Worm (Caenorhabditis elegans): ENCODE results near the gene del-2.

del-2 gene

DNA sequence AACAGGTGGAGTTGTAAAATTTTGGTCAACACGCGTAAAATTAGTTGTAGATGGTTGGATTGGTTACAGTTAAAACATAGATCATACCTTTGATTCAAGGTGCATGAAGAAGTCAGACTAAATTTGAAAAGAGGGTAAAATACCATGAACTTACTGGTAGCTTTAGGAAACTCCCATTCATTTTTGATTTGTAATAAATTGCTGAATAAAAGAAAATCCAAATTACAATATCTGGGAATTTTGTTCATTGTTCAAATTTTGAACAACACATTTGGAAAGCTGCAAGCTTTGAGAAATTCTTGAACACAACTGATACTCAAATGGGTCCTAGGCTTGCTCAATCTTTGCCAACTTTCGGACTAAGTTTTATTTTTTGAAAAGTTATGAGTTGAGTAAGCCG is 36.2 kb upstream of the del-2 start:
- TF ChIP-seq ceh-18 (tag; optimal IDR thresholded peaks at IDR 0.05) (no peak), ceh-45 (GFP tag; IDR thresholded peaks at IDR 0.05) (no peak), nhr-11 (tag; optimal IDR thresholded peaks at IDR 0.05) (no peak), unc-42 (tag; optimal IDR thresholded peaks at IDR 0.05) (no peak), ceh-30 (tag; optimal IDR thresholded peaks at IDR 0.05) (no peak), ets-4 (tag; optimal IDR thresholded peaks at IDR 0.05) (no peak), eyg-1 (tag; optimal IDR thresholded peaks at IDR 0.05) (no peak), ahr-1 (tag; optimal IDR thresholded peaks at IDR 0.05) (no peak), pat-9 (tag; optimal IDR thresholded peaks at IDR 0.05) (no peak), ceh-34 (tag; optimal IDR thresholded peaks at IDR 0.05) (no peak), ceh-24 (tag; optimal IDR thresholded peaks at IDR 0.05) (no peak), syd-9 (tag; optimal IDR thresholded peaks at IDR 0.05) (no peak), hlh-6 (tag; optimal IDR thresholded peaks at IDR 0.05) (no peak), ama-1 (optimal IDR thresholded peaks at IDR 0.05) (no peak), lim-6 (tag; optimal IDR thresholded peaks at IDR 0.05) (no peak)

DNA sequence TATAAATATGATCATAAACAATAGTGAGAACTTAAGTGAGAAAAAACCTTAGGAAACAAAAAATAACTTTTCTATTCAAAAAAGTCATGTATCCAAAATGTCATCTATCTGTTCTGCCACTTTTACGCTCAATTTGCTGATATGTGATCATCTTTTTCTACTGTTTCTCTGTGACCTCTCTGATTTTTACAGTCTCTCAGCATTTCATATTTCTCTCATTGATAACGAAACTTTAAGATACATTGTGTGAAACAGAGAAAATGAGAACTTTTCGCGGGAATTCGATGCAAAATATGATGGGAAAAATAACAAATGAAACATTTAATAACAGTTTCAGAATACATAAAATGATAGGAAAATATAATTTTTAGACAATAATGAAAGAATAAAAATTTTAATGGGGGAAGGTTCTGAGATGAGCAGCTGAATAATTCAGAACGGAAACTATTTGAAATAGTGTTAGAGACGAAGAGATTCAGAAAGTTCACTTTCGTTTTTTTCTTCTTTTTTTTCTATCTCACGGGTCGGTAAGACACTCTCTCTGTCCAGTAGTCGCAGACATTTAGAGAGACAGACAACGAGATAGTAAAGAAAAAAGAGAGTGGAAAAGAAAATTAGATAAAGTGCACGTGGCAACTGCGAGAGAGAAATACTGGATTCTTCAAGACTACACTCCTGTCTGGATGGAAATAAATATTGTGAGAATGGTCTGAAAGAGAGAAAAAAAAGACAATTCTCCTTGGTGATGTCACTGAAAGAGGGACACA is 35.6 kb upstream of the del-2 start:
- TF ChIP-seq ceh-6 (GFP tag; optimal IDR thresholded peaks at IDR 0.05) (no peak), eyg-1 (tag; optimal IDR thresholded peaks at IDR 0.05) (no peak), K02D7.2 (tag; optimal IDR thresholded peaks at IDR 0.05) (no peak), pax-1 (tag; optimal IDR thresholded peaks at IDR 0.05) (no peak), sox-2 (GFP tag; IDR thresholded peaks at IDR 0.05) (no peak), ceh-9 (tag; optimal IDR thresholded peaks at IDR 0.05) (no peak), unc-86 (tag; optimal IDR thresholded peaks at IDR 0.05) (no peak), pqm-1 (tag; optimal IDR thresholded peaks at IDR 0.05) (no peak), pha-4 (tag; optimal IDR thresholded peaks at IDR 0.05) (no peak), ceh-31 (tag; optimal IDR thresholded peaks at IDR 0.05) (peak; percentile 53), T23F11.4 (GFP tag; optimal IDR thresholded peaks at IDR 0.05) (no peak), pha-2 (tag; optimal IDR thresholded peaks at IDR 0.05) (no peak), ceh-45 (GFP tag; IDR thresholded peaks at IDR 0.05) (no peak), F13H6.1 (tag; optimal IDR thresholded peaks at IDR 0.05) (no peak), hlh-6 (tag; optimal IDR thresholded peaks at IDR 0.05) (no peak), fkh-6 (tag; optimal IDR thresholded peaks at IDR 0.05) (no peak), fax-1 (tag; optimal IDR thresholded peaks at IDR 0.05) (no peak), elt-2 (tag; optimal IDR thresholded peaks at IDR 0.05) (peak; percentile 71), ceh-19 (GFP tag; optimal IDR thresholded peaks at IDR 0.05) (no peak), unc-42 (tag; optimal IDR thresholded peaks at IDR 0.05) (peak; percentile 88), sox-4 (tag; optimal IDR thresholded peaks at IDR 0.05) (no peak), ets-4 (tag; optimal IDR thresholded peaks at IDR 0.05) (no peak), npax-4 (tag; optimal IDR thresholded peaks at IDR 0.05) (no peak), hlh-30 (tag; optimal IDR thresholded peaks at IDR 0.05; ENCODE audit: insufficient read depth) (peak; percentile 45), lin-11 (tag; optimal IDR thresholded peaks at IDR 0.05) (no peak), gmeb-2 (tag; optimal IDR thresholded peaks at IDR 0.05) (no peak), rnt-1 (tag; optimal IDR thresholded peaks at IDR 0.05) (no peak), ref-2 (tag; optimal IDR thresholded peaks at IDR 0.05) (no peak), ceh-18 (tag; optimal IDR thresholded peaks at IDR 0.05) (peak; percentile 7), ttx-3 (tag; optimal IDR thresholded peaks at IDR 0.05) (no peak), dve-1 (tag; optimal IDR thresholded peaks at IDR 0.05) (no peak), lim-6 (tag; optimal IDR thresholded peaks at IDR 0.05) (no peak), pat-9 (tag; optimal IDR thresholded peaks at IDR 0.05) (no peak), ceh-14 (tag; optimal IDR thresholded peaks at IDR 0.05) (no peak), mec-3 (tag; optimal IDR thresholded peaks at IDR 0.05; ENCODE audit: borderline replicate concordance) (no peak), nhr-232 (tag; optimal IDR thresholded peaks at IDR 0.05) (no peak)
